Fruit fly (Drosophila melanogaster) whole organism, wandering third instar larva: ENCODE measurements around the gene NijC.
A peak's percentile ranks its signal among the peaks of the same experiment; 100 is the strongest.

ENCODE experiments used
- Abd-B ChIP-seq: fragments of >200 bp; optimal IDR thresholded peaks from 2 replicates; lab custom pipeline; 2017; ENCODE audit warnings: missing biosample characterization, missing genetic modification characterization
- CG32264 ChIP-seq: fragments of 200-800 bp; sonication (Bioruptor generic); optimal IDR thresholded peaks from 2 replicates; lab custom pipeline; 2016; ENCODE audit warnings: missing biosample characterization, missing genetic modification characterization
- CG9705 ChIP-seq: fragments of 200-800 bp; sonication (Bioruptor generic); optimal IDR thresholded peaks from 2 replicates; lab custom pipeline; 2018; ENCODE audit warnings: missing biosample characterization, mild to moderate bottlenecking, missing genetic modification characterization
- CrebA ChIP-seq: fragments of 200-800 bp; sonication (Bioruptor generic); optimal IDR thresholded peaks from 2 replicates; lab custom pipeline; 2016; ENCODE audit warnings: missing biosample characterization, mild to moderate bottlenecking, missing genetic modification characterization, borderline replicate concordance
- Dfd ChIP-seq: fragments of >200 bp; optimal IDR thresholded peaks from 2 replicates; lab custom pipeline; 2017; ENCODE audit warnings: missing biosample characterization, missing genetic modification characterization
- GATAd ChIP-seq: sonication (Bioruptor generic); optimal IDR thresholded peaks from 2 replicates; lab custom pipeline; 2016; ENCODE audit warnings: missing biosample characterization, missing genetic modification characterization
- HLH106 ChIP-seq: fragments of 200-800 bp; optimal IDR thresholded peaks from 3 replicates; lab custom pipeline; 2019; ENCODE audit warnings: missing biosample characterization, mild to moderate bottlenecking, missing genetic modification characterization, moderate library complexity
- Hnf4 ChIP-seq: fragments of 200-800 bp; sonication (Bioruptor generic); optimal IDR thresholded peaks from 2 replicates; lab custom pipeline; 2016; ENCODE audit warnings: missing biosample characterization, mild to moderate bottlenecking, missing genetic modification characterization
- Hr78 ChIP-seq: fragments of >200 bp; optimal IDR thresholded peaks from 2 replicates; lab custom pipeline; 2017; ENCODE audit warnings: missing biosample characterization, missing genetic modification characterization
- Hr83 ChIP-seq: fragments of 200-300 bp; sonication (Bioruptor generic); optimal IDR thresholded peaks from 2 replicates; lab custom pipeline; 2016; ENCODE audit warnings: missing biosample characterization, mild to moderate bottlenecking, missing genetic modification characterization, moderate library complexity; ENCODE audit not compliant: poor library complexity, severe bottlenecking
- Jra ChIP-seq: sonication (Bioruptor generic); optimal IDR thresholded peaks from 2 replicates; lab custom pipeline; 2016; ENCODE audit warnings: missing biosample characterization, missing genetic modification characterization
- Mio ChIP-seq: sonication (Bioruptor generic); optimal IDR thresholded peaks from 2 replicates; lab custom pipeline; 2016; ENCODE audit warnings: missing biosample characterization, missing genetic modification characterization
- Myc ChIP-seq: fragments of >200 bp; optimal IDR thresholded peaks from 2 replicates; lab custom pipeline; 2017
- N ChIP-seq: fragments of >200 bp; optimal IDR thresholded peaks from 2 replicates; lab custom pipeline; 2018; ENCODE audit warnings: missing biosample characterization, missing external identifiers, missing genetic modification characterization
- Rel ChIP-seq, 2 experiments: fragments of 200-800 bp; sonication (Bioruptor generic) in 1 of 2; optimal IDR thresholded peaks; 2 replicates in 1 of 2; 3 replicates in 1 of 2; lab custom pipeline; 2016 to 2019; ENCODE audit warnings: mild to moderate bottlenecking in 2 of 2, missing biosample characterization in 2 of 2, missing genetic modification characterization in 2 of 2, moderate library complexity in 1 of 2
- Sp1 ChIP-seq: fragments of 200-800 bp; sonication (Bioruptor generic); optimal IDR thresholded peaks from 3 replicates; lab custom pipeline; 2019; ENCODE audit warnings: missing biosample characterization, mild to moderate bottlenecking, missing genetic modification characterization, moderate library complexity
- Vsx2 ChIP-seq: fragments of 200-300, 225-300 bp; sonication (Bioruptor generic); optimal IDR thresholded peaks from 2 replicates; lab custom pipeline; 2018; ENCODE audit warnings: missing biosample characterization, missing genetic modification characterization; ENCODE audit not compliant: partially characterized antibody
- br ChIP-seq: fragments of 200-800 bp; sonication (Bioruptor generic); optimal IDR thresholded peaks from 2 replicates; lab custom pipeline; 2016; ENCODE audit warnings: missing biosample characterization, missing genetic modification characterization
- brk ChIP-seq: fragments of 200-800 bp; sonication (Bioruptor generic); optimal IDR thresholded peaks from 2 replicates; lab custom pipeline; 2016; ENCODE audit warnings: missing biosample characterization, mild to moderate bottlenecking, missing genetic modification characterization
- dl ChIP-seq, 2 experiments: fragments of 175-275, 200-275 bp in 1 of 2; fragments of 200-275 bp in 1 of 2; sonication (Bioruptor generic); optimal IDR thresholded peaks; lab custom pipeline; 2018; ENCODE audit warnings: mild to moderate bottlenecking in 2 of 2, missing biosample characterization in 2 of 2, missing genetic modification characterization in 2 of 2, moderate library complexity in 2 of 2; ENCODE audit not compliant: partially characterized antibody in 2 of 2, insufficient read depth in 1 of 2
- dmrt93B ChIP-seq: fragments of 200-800 bp; sonication (Bioruptor generic); optimal IDR thresholded peaks from 2 replicates; lab custom pipeline; 2018; ENCODE audit warnings: missing biosample characterization, mild to moderate bottlenecking, missing genetic modification characterization
- foxo ChIP-seq, 2 experiments: fragments of 200-800 bp; sonication (Bioruptor generic); optimal IDR thresholded peaks; 2 replicates in 1 of 2; 3 replicates in 1 of 2; lab custom pipeline; 2016 to 2017; ENCODE audit warnings: missing biosample characterization in 2 of 2, missing genetic modification characterization in 2 of 2
- fru ChIP-seq: fragments of 200-800 bp; sonication (Bioruptor generic); optimal IDR thresholded peaks from 3 replicates; lab custom pipeline; 2016; ENCODE audit warnings: missing biosample characterization, mild to moderate bottlenecking, missing genetic modification characterization
- lola ChIP-seq: fragments of >200 bp; optimal IDR thresholded peaks from 2 replicates; lab custom pipeline; 2017; ENCODE audit warnings: missing biosample characterization, missing genetic modification characterization
- pan ChIP-seq: fragments of >200 bp; optimal IDR thresholded peaks from 2 replicates; lab custom pipeline; 2017
- psq ChIP-seq: fragments of 200-800 bp; sonication (Bioruptor generic); optimal IDR thresholded peaks from 3 replicates; lab custom pipeline; 2017; ENCODE audit warnings: missing biosample characterization, mild to moderate bottlenecking, missing genetic modification characterization, moderate library complexity
- sage ChIP-seq: fragments of 200-800 bp; sonication (Bioruptor generic); optimal IDR thresholded peaks from 2 replicates; lab custom pipeline; 2016; ENCODE audit warnings: missing biosample characterization, mild to moderate bottlenecking, missing genetic modification characterization
- tai ChIP-seq: sonication (Bioruptor generic); optimal IDR thresholded peaks from 2 replicates; lab custom pipeline; 2016; ENCODE audit warnings: missing biosample characterization, missing genetic modification characterization
- usp ChIP-seq: fragments of >200 bp; optimal IDR thresholded peaks from 2 replicates; lab custom pipeline; 2017; ENCODE audit warnings: missing biosample characterization, missing genetic modification characterization
- woc ChIP-seq: sonication (Bioruptor generic); optimal IDR thresholded peaks from 2 replicates; lab custom pipeline; 2016; ENCODE audit warnings: missing biosample characterization, mild to moderate bottlenecking, missing genetic modification characterization

NijC gene

DNA sequence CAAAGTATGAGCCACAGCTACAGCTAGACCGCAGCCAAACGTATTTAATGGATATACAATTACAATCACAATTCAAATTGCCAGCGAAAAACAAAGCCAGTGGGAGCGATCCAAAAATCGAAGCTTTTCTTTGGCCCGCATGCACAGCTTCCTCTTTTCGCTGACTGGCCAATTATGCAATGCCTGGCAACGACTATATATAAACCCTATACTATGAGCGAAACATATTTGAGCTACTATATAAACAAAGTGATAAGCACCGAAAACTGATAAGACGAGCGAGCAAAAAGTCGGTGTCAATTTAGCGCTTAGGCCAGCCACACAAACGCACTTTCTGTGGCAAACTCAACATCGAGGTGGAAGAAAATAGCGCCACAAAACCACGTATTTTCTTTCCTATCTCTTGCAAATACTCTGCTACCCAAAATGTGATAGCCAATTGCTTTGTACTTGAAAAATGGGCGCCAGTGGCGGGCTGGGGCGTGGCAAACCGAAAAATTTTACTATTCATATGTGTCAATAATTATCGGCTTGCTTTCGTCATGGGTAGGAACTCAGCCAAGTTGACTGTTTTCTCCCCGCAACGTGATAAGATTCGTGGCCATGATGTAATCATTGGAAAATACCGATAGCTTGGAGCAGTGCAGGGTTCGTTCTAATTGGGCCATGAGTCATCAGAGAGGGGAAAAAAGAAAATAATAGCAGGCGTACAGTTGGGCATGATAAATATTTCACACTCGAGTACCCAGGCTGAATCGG is 4.9 kb downstream of the NijC start:
- TF ChIP-seq tai (GFP tag; lab: Kevin White, UChicago), result no peak

DNA sequence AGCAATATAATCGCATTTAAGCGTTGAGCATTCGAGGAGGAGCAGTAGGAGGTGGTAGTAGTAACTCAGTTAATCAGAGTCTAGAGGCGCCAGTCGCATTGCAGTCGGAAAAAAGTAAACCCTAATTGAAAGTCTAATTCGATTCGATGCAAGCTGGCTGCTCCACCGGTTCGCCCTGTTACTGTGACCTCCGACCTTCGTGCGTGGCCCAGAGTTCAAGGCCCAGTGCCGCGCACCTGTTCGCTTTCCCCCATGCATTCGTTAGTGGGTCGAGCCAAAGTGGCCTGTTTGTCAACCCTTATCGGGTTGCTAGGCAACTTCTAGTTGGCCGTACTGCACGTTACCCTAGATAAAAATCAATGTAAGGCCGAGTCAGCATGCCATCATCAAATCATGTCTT is 5.5 kb downstream of the NijC start:
- TF ChIP-seq Jra, result no peak
- no peak for TF ChIP-seq fru (GFP tag; lab: Kevin White, UChicago)
- TF ChIP-seq CG32264 (GFP tag; lab: Kevin White, UChicago), result no peak

DNA sequence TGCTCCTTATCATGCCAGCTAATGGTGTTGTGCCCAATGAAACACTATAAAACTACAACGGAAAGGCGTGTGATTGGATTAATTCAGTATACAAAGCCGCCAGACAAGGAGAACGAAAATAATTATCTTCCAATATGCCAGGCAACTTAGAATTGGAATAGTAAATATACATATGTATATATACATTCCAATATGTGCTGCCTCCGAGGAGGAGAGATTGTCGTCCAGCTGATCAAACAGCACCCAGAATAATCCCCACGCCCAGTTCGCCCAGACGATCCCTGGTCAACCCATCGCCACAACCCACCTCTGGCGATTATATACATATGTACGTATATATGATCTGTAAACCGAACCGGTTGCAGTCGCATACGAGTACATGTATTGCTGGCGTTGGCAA is 6.3 kb downstream of the NijC start:
- TF ChIP-seq dmrt93B (GFP tag; lab: Kevin White, UChicago) (no peak), dl (GFP tag; optimal IDR thresholded peaks at IDR 0.05; lab: Kevin White, UChicago; ENCODE audit: insufficient read depth in 1 of 2, partially characterized antibody in 2 of 2) (no peak), Hnf4 (GFP tag; lab: Kevin White, UChicago) (no peak), pan (no peak), Hr83 (GFP tag; lab: Kevin White, UChicago) (no peak), br (no peak), Vsx2 (GFP tag; lab: Kevin White, UChicago) (no peak), CG9705 (no peak)

- TF ChIP-seq br (no peak), Sp1 (no peak), CG32264 (GFP tag; lab: Kevin White, UChicago) (no peak), brk (GFP tag; lab: Kevin White, UChicago) (no peak), CrebA (GFP tag; lab: Kevin White, UChicago) (no peak), pan (no peak), usp (GFP tag; lab: Kevin White, UChicago) (no peak), Myc (no peak), Vsx2 (GFP tag; lab: Kevin White, UChicago) (no peak), dmrt93B (GFP tag; lab: Kevin White, UChicago) (no peak), Hr83 (GFP tag; lab: Kevin White, UChicago) (no peak), foxo (GFP tag; optimal IDR thresholded peaks at IDR 0.05; lab: Kevin White, UChicago) (no peak), Abd-B (no peak), N (GFP tag; lab: Kevin White, UChicago) (no peak), Dfd (GFP tag; lab: Kevin White, UChicago) (no peak)
These were observed 7.1 kb downstream of the NijC start for dm6 chr3R:12701994-12702494.

- no peak for TF ChIP-seq sage (GFP tag; lab: Kevin White, UChicago)
These were observed 9.9 kb downstream of the NijC start, which contains the start of gene CG12279 for dm6 chr3R:12704861-12705260. Gene CG12279, plus strand, starts transcription at chr3R:12705094.

- peak; percentile 68 for TF ChIP-seq Hr78 (GFP tag; lab: Kevin White, UChicago)
- TF ChIP-seq N (GFP tag; lab: Kevin White, UChicago), result peak; percentile 96
These were observed 17.5 kb downstream of the NijC start, which contains the start of gene PolQ for dm6 chr3R:12712178-12713172. Gene PolQ, minus strand, starts transcription at chr3R:12712299.

dm6 chr3R:12715253-12715652 is 20.3 kb downstream of the NijC start:
- TF ChIP-seq N (GFP tag; lab: Kevin White, UChicago), result no peak
- no peak for TF ChIP-seq pan
- TF ChIP-seq Myc, result no peak
- TF ChIP-seq Mio (GFP tag; lab: Kevin White, UChicago), result no peak
- no peak for TF ChIP-seq woc
- TF ChIP-seq GATAd (GFP tag; lab: Kevin White, UChicago), result no peak
- TF ChIP-seq Vsx2 (GFP tag; lab: Kevin White, UChicago), result no peak
- TF ChIP-seq sage (GFP tag; lab: Kevin White, UChicago), result no peak
- no peak for TF ChIP-seq foxo (GFP tag; optimal IDR thresholded peaks at IDR 0.05; lab: Kevin White, UChicago)
- TF ChIP-seq Hr83 (GFP tag; lab: Kevin White, UChicago), result no peak
- TF ChIP-seq Rel (GFP tag; optimal IDR thresholded peaks at IDR 0.05; lab: Kevin White, UChicago), result no peak
- no peak for TF ChIP-seq Rel (tag; optimal IDR thresholded peaks at IDR 0.05; lab: Kevin White, UChicago)
- TF ChIP-seq Dfd (GFP tag; lab: Kevin White, UChicago), result no peak
- no peak for TF ChIP-seq Jra
- no peak for TF ChIP-seq lola (GFP tag; lab: Kevin White, UChicago)
- no peak for TF ChIP-seq psq (GFP tag; lab: Kevin White, UChicago)
- no peak for TF ChIP-seq usp (GFP tag; lab: Kevin White, UChicago)
- TF ChIP-seq CrebA (GFP tag; lab: Kevin White, UChicago), result no peak
- no peak for TF ChIP-seq dmrt93B (GFP tag; lab: Kevin White, UChicago)
- TF ChIP-seq HLH106 (tag; lab: Kevin White, UChicago), result no peak
